Fruit fly (Drosophila melanogaster): Measurements from ENCODE around the gene CG13950.

The CG13950 gene

dm6 chr2L:852647-853111 is 7.3 kb upstream of the CG13950 start, which contains the start of the genes CG4291 and kraken (continued):
- no peak for TF ChIP-seq cas (GFP tag; IDR thresholded peaks at IDR 0.05)
- TF ChIP-seq Oaz (GFP tag; IDR thresholded peaks at IDR 0.05) = 0 out of 2 replicates have a peak, but pooled peaks have one; percentile 12
- no peak for TF ChIP-seq Atf-2 (GFP tag; optimal IDR thresholded peaks at IDR 0.05)
- TF ChIP-seq insv (GFP tag; optimal IDR thresholded peaks at IDR 0.05) = peak in 1 of 2 experiments; percentile 12
- TF ChIP-seq zen (tag; optimal IDR thresholded peaks at IDR 0.05) = peak; percentile 24
- 0 out of 3 replicates have a peak, but pooled peaks have one; percentile 6 for TF ChIP-seq CG7963 (GFP tag; IDR thresholded peaks at IDR 0.05; ENCODE audit: partially characterized antibody)
- TF ChIP-seq CG15601 (tag; optimal IDR thresholded peaks at IDR 0.05) = peak; percentile 93
- no peak for TF ChIP-seq knrl (GFP tag; IDR thresholded peaks at IDR 0.05; ENCODE audit: partially characterized antibody)
- peak; percentile 73 for TF ChIP-seq CG12769 (tag; optimal IDR thresholded peaks at IDR 0.05)
- no peak for TF ChIP-seq CG14860 (GFP tag; IDR thresholded peaks at IDR 0.05; ENCODE audit: partially characterized antibody)
- TF ChIP-seq CG5180 (GFP tag; optimal IDR thresholded peaks at IDR 0.05) = no peak
- peak; percentile 78 for TF ChIP-seq CG11247 (GFP tag; IDR thresholded peaks at IDR 0.05)
- TF ChIP-seq CG15514 (GFP tag; optimal IDR thresholded peaks at IDR 0.05) = peak; percentile 88
- 0 out of 2 replicates have a peak, but pooled peaks have one; percentile 2 for TF ChIP-seq CG1024 (GFP tag; IDR thresholded peaks at IDR 0.05)
- no peak for TF ChIP-seq da (GFP tag; optimal IDR thresholded peaks at IDR 0.05)
- TF ChIP-seq nom (GFP tag; optimal IDR thresholded peaks at IDR 0.05) = peak; percentile 41
- peak; percentile 83 for TF ChIP-seq NFAT (GFP tag; IDR thresholded peaks at IDR 0.05)
- TF ChIP-seq fru (optimal IDR thresholded peaks at IDR 0.05) = no peak
- TF ChIP-seq chm (GFP tag; IDR thresholded peaks at IDR 0.05) = peak; percentile 67
- TF ChIP-seq Abd-B (GFP tag; optimal IDR thresholded peaks at IDR 0.05) = no peak
- peak; percentile 68 for TF ChIP-seq CG13424 (tag; optimal IDR thresholded peaks at IDR 0.05)
- TF ChIP-seq Fer2 (tag; optimal IDR thresholded peaks at IDR 0.05) = peak; percentile 13
- peak; percentile 14 for TF ChIP-seq ash1 (GFP tag; optimal IDR thresholded peaks at IDR 0.05)
- peak; percentile 13 for TF ChIP-seq odd (GFP tag; optimal IDR thresholded peaks at IDR 0.05)
- TF ChIP-seq tll (GFP tag; optimal IDR thresholded peaks at IDR 0.05) = no peak
- peak; percentile 54 for TF ChIP-seq Bteb2 (GFP tag; optimal IDR thresholded peaks at IDR 0.05)
- TF ChIP-seq Chrac-16 (GFP tag; optimal IDR thresholded peaks at IDR 0.05) = peak; percentile 31
- no peak for TF ChIP-seq CG18619 (GFP tag; optimal IDR thresholded peaks at IDR 0.05)
- TF ChIP-seq sob (GFP tag; IDR thresholded peaks at IDR 0.05) = peak; percentile 60
- TF ChIP-seq Rx (GFP tag; IDR thresholded peaks at IDR 0.05) = no peak
- TF ChIP-seq maf-S (GFP tag; optimal IDR thresholded peaks at IDR 0.05) = peak; percentile 53
- TF ChIP-seq fd102C (GFP tag; optimal IDR thresholded peaks at IDR 0.05) = no peak
- TF ChIP-seq Scr (GFP tag; IDR thresholded peaks at IDR 0.05; ENCODE audit: partially characterized antibody) = peak; percentile 44; the same call in 1 of the 2 replicates
- TF ChIP-seq CG2199 (GFP tag; IDR thresholded peaks at IDR 0.05) = peak; percentile 57; the same call in 1 of the 3 replicates
- no peak for TF ChIP-seq kni (GFP tag; optimal IDR thresholded peaks at IDR 0.05)
- TF ChIP-seq Stat92E (GFP tag; optimal IDR thresholded peaks at IDR 0.05) = peak in 1 of 3 experiments; percentile 56
- no peak for TF ChIP-seq Oli (tag; optimal IDR thresholded peaks at IDR 0.05)
- peak; percentile 26; the same call in 1 of the 2 replicates for TF ChIP-seq CG14667 (GFP tag; IDR thresholded peaks at IDR 0.05)
- no peak for TF ChIP-seq CG10654 (GFP tag; optimal IDR thresholded peaks at IDR 0.05)
- TF ChIP-seq onecut (GFP tag; IDR thresholded peaks at IDR 0.05) = peak; percentile 68; the same call in 1 of the 2 replicates
- peak; percentile 50 for TF ChIP-seq CG14710 (tag; optimal IDR thresholded peaks at IDR 0.05)
- peak in 1 of 2 experiments; percentile 84 for TF ChIP-seq Hr78 (GFP tag; optimal IDR thresholded peaks at IDR 0.05)
- TF ChIP-seq E2f2 (GFP tag; IDR thresholded peaks at IDR 0.05) = peak; percentile 48
- no peak; the same call in 2 of the 3 replicates for TF ChIP-seq Mrtf (GFP tag; IDR thresholded peaks at IDR 0.05)
- TF ChIP-seq CG3065 (GFP tag; optimal IDR thresholded peaks at IDR 0.05) = no peak
- TF ChIP-seq wor (GFP tag; IDR thresholded peaks at IDR 0.05) = no peak
- no peak for TF ChIP-seq CG18764 (GFP tag; optimal IDR thresholded peaks at IDR 0.05)
- peak; percentile 64; the same call in 1 of the 2 replicates for TF ChIP-seq CG42726 (GFP tag; IDR thresholded peaks at IDR 0.05; ENCODE audit: partially characterized antibody)
- TF ChIP-seq pho (GFP tag; optimal IDR thresholded peaks at IDR 0.05) = peak; percentile 59

Measured in whole organism, embryonic.